Worm (Caenorhabditis elegans) whole organism, L3 larva: ENCODE measurements around the gene dhrr-1.

Experiments used
- ama-1 ChIP-seq: fragments of 150-350 bp; optimal IDR thresholded peaks from 2 replicates; lab custom pipeline; 2018
- ceh-16 ChIP-seq: sonication (generic microtip); optimal IDR thresholded peaks from 2 replicates; lab custom pipeline; 2017; ENCODE audit warnings: missing biosample characterization, missing genetic modification characterization
- nhr-28 ChIP-seq: fragments of 150-350 bp; optimal IDR thresholded peaks from 2 replicates; lab custom pipeline; 2014; ENCODE audit warnings: missing biosample characterization, missing genetic modification characterization
- snpc-4 ChIP-seq: fragments of 150-350 bp; optimal IDR thresholded peaks from 2 replicates; lab custom pipeline; 2014; ENCODE audit warnings: missing biosample characterization, missing genetic modification characterization

- no peak for TF ChIP-seq snpc-4
- no peak for TF ChIP-seq nhr-28 (tag; lab: Kevin White, UChicago)
- TF ChIP-seq ceh-16 (tag; lab: Kevin White, UChicago) = no peak
- TF ChIP-seq ama-1 (lab: Kevin White, UChicago) = no peak
Observed at ce11 chrIII:8923240-8923734, 21.2 kb upstream of the dhrr-1 start, which contains the start of gene glb-1.
